Worm (Caenorhabditis elegans) whole organism, midembryonic: Measurements from ENCODE around the gene grd-9.

Experiments used
- T22C8.4 ChIP-seq: fragments of 200-800 bp; sonication (Bioruptor generic); IDR thresholded peaks from 2 replicates; pipeline ENCODE4 v1.3.6; 2022; ENCODE audit warnings: missing genetic modification characterization, missing compliant biosample characterization
- cog-1 ChIP-seq: sonication (generic microtip); optimal IDR thresholded peaks from 2 replicates; lab custom pipeline; 2016; ENCODE audit warnings: missing genetic modification characterization, missing compliant biosample characterization
- klf-2 ChIP-seq: fragments of 200-800 bp; sonication (Bioruptor generic); conservative IDR thresholded peaks from 2 replicates; pipeline ENCODE4 v1.3.6; 2022; ENCODE audit warnings: missing genetic modification reagents, missing genetic modification characterization, missing compliant biosample characterization
- ref-1 ChIP-seq: fragments of 200-800 bp; sonication (Bioruptor generic); conservative IDR thresholded peaks from 2 replicates; pipeline ENCODE4 v1.3.6; 2022; ENCODE audit warnings: missing genetic modification reagents, missing genetic modification characterization, missing compliant biosample characterization
- ztf-29 ChIP-seq: fragments of 200-800 bp; sonication (Bioruptor generic); IDR thresholded peaks from 2 replicates; pipeline ENCODE4 v1.3.6; 2022; ENCODE audit warnings: missing genetic modification reagents, missing genetic modification characterization, missing compliant biosample characterization

- TF ChIP-seq klf-2 (GFP tag; lab: Robert Waterston, UW) (no peak), ref-1 (GFP tag; lab: Robert Waterston, UW) (no peak), cog-1 (no peak), ztf-29 (no peak), T22C8.4 (GFP tag; lab: Robert Waterston, UW) (no peak)
These were observed 6.3 kb upstream of the grd-9 start for ce11 chrV:5888820-5889219.
